Fruit fly (Drosophila melanogaster): Measurements from ENCODE around the gene Rab11.

Rab11 gene

dm6 chr3R:21101453-21102214, 9.6 kb upstream of the Rab11 start, which contains the start of the genes CG7044 and Tbc1d22 (continued):
- TF ChIP-seq CG8290 (GFP tag; optimal IDR thresholded peaks at IDR 0.05) (peak; percentile 52), CG8290 (tag; optimal IDR thresholded peaks at IDR 0.05) (peak in 1 of 2 experiments; percentile 47), CG11085 (GFP tag; IDR thresholded peaks at IDR 0.05) (no peak), cato (GFP tag; optimal IDR thresholded peaks at IDR 0.05; ENCODE audit: borderline replicate concordance) (peak; percentile 16), repo (GFP tag; optimal IDR thresholded peaks at IDR 0.05) (no peak), p53 (GFP tag; optimal IDR thresholded peaks at IDR 0.05) (no peak), HLH4C (GFP tag; IDR thresholded peaks at IDR 0.05; ENCODE audit: partially characterized antibody) (no peak), CG17385 (GFP tag; optimal IDR thresholded peaks at IDR 0.05) (no peak), pros (GFP tag; optimal IDR thresholded peaks at IDR 0.05) (no peak), knrl (GFP tag; IDR thresholded peaks at IDR 0.05; ENCODE audit: partially characterized antibody) (peak; percentile 53; the same call in 2 of the 3 replicates), jing (GFP tag; optimal IDR thresholded peaks at IDR 0.05) (no peak), CG15514 (GFP tag; optimal IDR thresholded peaks at IDR 0.05) (no peak), Ada2b (GFP tag; IDR thresholded peaks at IDR 0.05) (no peak), lab (GFP tag; optimal IDR thresholded peaks at IDR 0.05) (no peak), D19B (GFP tag; optimal IDR thresholded peaks at IDR 0.05) (peak; percentile 98), jumu (GFP tag; optimal IDR thresholded peaks at IDR 0.05) (peak; percentile 36), CG10267 (tag; optimal IDR thresholded peaks at IDR 0.05) (peak; percentile 22), Hr3 (GFP tag; optimal IDR thresholded peaks at IDR 0.05) (peak; percentile 69), tll (GFP tag; optimal IDR thresholded peaks at IDR 0.05) (peak in 1 of 2 experiments; percentile 79), CG34224 (GFP tag; IDR thresholded peaks at IDR 0.05; ENCODE audit: partially characterized antibody) (no peak), grn (GFP tag; optimal IDR thresholded peaks at IDR 0.05) (no peak), CG7963 (GFP tag; IDR thresholded peaks at IDR 0.05; ENCODE audit: partially characterized antibody) (no peak), CG12236 (GFP tag; optimal IDR thresholded peaks at IDR 0.05) (no peak), CG18011 (GFP tag; optimal IDR thresholded peaks at IDR 0.05) (no peak), scrt (GFP tag; optimal IDR thresholded peaks at IDR 0.05) (no peak), tio (GFP tag; optimal IDR thresholded peaks at IDR 0.05) (no peak), CG18619 (GFP tag; optimal IDR thresholded peaks at IDR 0.05) (peak; percentile 43), CG15479 (GFP tag; optimal IDR thresholded peaks at IDR 0.05) (no peak), fd3F (GFP tag; optimal IDR thresholded peaks at IDR 0.05) (peak; percentile 6), CG1233 (GFP tag; optimal IDR thresholded peaks at IDR 0.05) (no peak), CG7786 (GFP tag; optimal IDR thresholded peaks at IDR 0.05) (no peak), CG12744 (GFP tag; optimal IDR thresholded peaks at IDR 0.05) (peak; percentile 29), dan (GFP tag; IDR thresholded peaks at IDR 0.05) (no peak), exex (tag; optimal IDR thresholded peaks at IDR 0.05) (no peak), Eip74EF (GFP tag; optimal IDR thresholded peaks at IDR 0.05) (no peak), CG8089 (GFP tag; optimal IDR thresholded peaks at IDR 0.05) (peak; percentile 18), so (GFP tag; IDR thresholded peaks at IDR 0.05) (no peak), inv (GFP tag; IDR thresholded peaks at IDR 0.05; ENCODE audit: partially characterized antibody) (peak; percentile 38; the same call in 1 of the 2 replicates), h (optimal IDR thresholded peaks at IDR 0.05) (no peak), CG14667 (GFP tag; IDR thresholded peaks at IDR 0.05) (no peak; the same call in 1 of the 2 replicates), Blimp-1 (GFP tag; optimal IDR thresholded peaks at IDR 0.05) (peak; percentile 18), H2.0 (GFP tag; IDR thresholded peaks at IDR 0.05) (peak; percentile 30; the same call in 1 of the 2 replicates), Usf (GFP tag; optimal IDR thresholded peaks at IDR 0.05) (peak; percentile 45), CG10366 (GFP tag; IDR thresholded peaks at IDR 0.05) (no peak; the same call in 1 of the 2 replicates), CG6654 (GFP tag; optimal IDR thresholded peaks at IDR 0.05) (no peak), CG1792 (GFP tag; optimal IDR thresholded peaks at IDR 0.05) (no peak), otp (GFP tag; IDR thresholded peaks at IDR 0.05) (no peak), HmgZ (tag; optimal IDR thresholded peaks at IDR 0.05) (no peak)

Data from whole organism, embryonic.